Worm (Caenorhabditis elegans) whole organism, late embryonic: ENCODE measurements around the gene mtm-5.

ENCODE experiments used
- dve-1 ChIP-seq: sonication (generic microtip); optimal IDR thresholded peaks from 2 replicates; lab custom pipeline; 2017; ENCODE audit warnings: antibody characterized with exemption, mild to moderate bottlenecking, missing genetic modification characterization, missing compliant biosample characterization
- hlh-30 ChIP-seq: sonication (generic microtip); optimal IDR thresholded peaks from 2 replicates; lab custom pipeline; 2017; ENCODE audit warnings: antibody characterized with exemption, missing genetic modification characterization, missing compliant biosample characterization; ENCODE audit not compliant: insufficient read depth
- lim-6 ChIP-seq: sonication (generic microtip); optimal IDR thresholded peaks from 2 replicates; lab custom pipeline; 2016; ENCODE audit warnings: missing genetic modification characterization, missing compliant biosample characterization
- lin-11 ChIP-seq: fragments of 200-800 bp; sonication (Bioruptor generic); optimal IDR thresholded peaks from 2 replicates; lab custom pipeline; 2018; ENCODE audit warnings: mild to moderate bottlenecking, missing genetic modification characterization, missing compliant biosample characterization
- nhr-11 ChIP-seq: fragments of 150-350 bp; optimal IDR thresholded peaks from 2 replicates; lab custom pipeline; 2014; ENCODE audit warnings: missing biosample characterization, missing genetic modification characterization
- pqm-1 ChIP-seq: sonication (generic microtip); optimal IDR thresholded peaks from 2 replicates; lab custom pipeline; 2016; ENCODE audit warnings: missing genetic modification characterization, missing compliant biosample characterization
- sdc-2 ChIP-seq: sonication (generic microtip); optimal IDR thresholded peaks from 2 replicates; lab custom pipeline; 2016; ENCODE audit warnings: missing genotype, missing genetic modification characterization, missing compliant biosample characterization

- TF ChIP-seq nhr-11 (no peak), lin-11 (tag; lab: Kevin White, UChicago) (no peak), dve-1 (tag; lab: Kevin White, UChicago) (no peak), lim-6 (no peak), hlh-30 (tag; lab: Kevin White, UChicago) (no peak), sdc-2 (tag; lab: Kevin White, UChicago) (no peak), pqm-1 (no peak)
These were observed 54.2 kb downstream of the mtm-5 start, which contains the start of gene zig-6 for ce11 chrX:5188977-5189376.
